Worm (Caenorhabditis elegans) whole organism, L3 larva: ENCODE measurements around the gene T26H5.8.

Source experiments
- ama-1 ChIP-seq: fragments of 150-350 bp; optimal IDR thresholded peaks from 2 replicates; lab custom pipeline; 2018
- egl-27 ChIP-seq: sonication (generic microtip); optimal IDR thresholded peaks from 4 replicates; lab custom pipeline; 2017; ENCODE audit warnings: missing biosample characterization, missing genetic modification reagents, missing genetic modification characterization
- elt-3 ChIP-seq, 3 experiments: fragments of 150-350 bp in 1 of 3; sonication (generic microtip) in 2 of 3; optimal IDR thresholded peaks; 2 replicates in 2 of 3; 4 replicates in 1 of 3; lab custom pipeline; 2014 to 2017; ENCODE audit warnings: missing biosample characterization in 3 of 3, missing genetic modification characterization in 3 of 3
- fos-1 ChIP-seq: fragments of 150-350 bp; optimal IDR thresholded peaks from 2 replicates; lab custom pipeline; 2014; ENCODE audit warnings: missing biosample characterization, missing genetic modification characterization
- lin-39 ChIP-seq: fragments of 150-350 bp; optimal IDR thresholded peaks from 2 replicates; lab custom pipeline; 2018; ENCODE audit warnings: missing biosample characterization, missing genetic modification reagents, missing genetic modification characterization
- mdl-1 ChIP-seq: fragments of 150-350 bp; optimal IDR thresholded peaks from 2 replicates; lab custom pipeline; 2014; ENCODE audit warnings: missing biosample characterization, missing genetic modification characterization
- nhr-23 ChIP-seq: fragments of 150-350 bp; optimal IDR thresholded peaks from 2 replicates; lab custom pipeline; 2014; ENCODE audit warnings: missing biosample characterization, missing genetic modification reagents, missing genetic modification characterization
- nhr-67 ChIP-seq: fragments of 150-350 bp; optimal IDR thresholded peaks from 2 replicates; lab custom pipeline; 2014; ENCODE audit warnings: missing biosample characterization, missing genetic modification characterization
- nhr-77 ChIP-seq: fragments of 150-350 bp; optimal IDR thresholded peaks from 2 replicates; lab custom pipeline; 2014; ENCODE audit warnings: missing biosample characterization, missing genetic modification characterization
- pha-4 ChIP-seq: fragments of 150-350 bp; optimal IDR thresholded peaks from 2 replicates; lab custom pipeline; 2014; ENCODE audit warnings: missing biosample characterization, missing genetic modification reagents, missing genetic modification characterization
- pqm-1 ChIP-seq: fragments of 150-350 bp; optimal IDR thresholded peaks from 2 replicates; lab custom pipeline; 2017; ENCODE audit warnings: missing biosample characterization, missing genetic modification characterization, inconsistent platforms
- snpc-4 ChIP-seq: fragments of 150-350 bp; optimal IDR thresholded peaks from 2 replicates; lab custom pipeline; 2014; ENCODE audit warnings: missing biosample characterization, missing genetic modification characterization
- ztf-11 ChIP-seq: fragments of 150-350 bp; optimal IDR thresholded peaks from 2 replicates; lab custom pipeline; 2014; ENCODE audit warnings: missing biosample characterization, missing genetic modification characterization

DNA sequence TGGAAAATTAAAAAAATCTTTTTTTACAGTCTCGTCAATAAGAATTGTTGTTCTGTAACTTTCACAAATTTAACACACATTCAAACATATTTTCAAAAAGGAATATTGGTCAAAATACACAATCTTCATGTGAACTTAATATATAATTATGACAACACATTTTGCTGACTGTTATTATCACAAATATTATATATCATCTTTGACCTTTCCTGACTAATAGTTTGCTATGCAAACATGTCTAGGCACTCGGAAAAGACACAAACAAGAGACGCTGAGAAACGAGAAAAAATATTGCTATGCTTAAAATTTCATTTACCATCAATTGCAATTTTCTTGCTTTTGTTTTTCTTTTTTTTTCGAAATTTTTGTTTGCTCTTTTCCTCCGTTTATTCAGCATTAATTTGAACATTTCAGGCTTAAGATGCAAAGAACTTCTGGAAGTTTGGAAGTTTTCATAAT lies 30.6 kb downstream of the T26H5.8 start, which contains the start of gene fbxa-135:
- TF ChIP-seq elt-3 (tag; optimal IDR thresholded peaks at IDR 0.05; lab: Kevin White, UChicago) = no peak
- TF ChIP-seq snpc-4 (tag; lab: Kevin White, UChicago) = no peak
- TF ChIP-seq ama-1 (lab: Kevin White, UChicago) = no peak
- peak; percentile 41 for TF ChIP-seq pha-4 (tag; lab: Kevin White, UChicago)
- no peak for TF ChIP-seq pqm-1 (tag; lab: Kevin White, UChicago)
- no peak for TF ChIP-seq ztf-11 (tag; lab: Kevin White, UChicago)
- no peak for TF ChIP-seq nhr-23 (tag; lab: Kevin White, UChicago)
- TF ChIP-seq mdl-1 (tag; lab: Kevin White, UChicago) = no peak
- TF ChIP-seq lin-39 = no peak
- no peak for TF ChIP-seq nhr-67 (tag; lab: Kevin White, UChicago)
- no peak for TF ChIP-seq nhr-77 (tag; lab: Kevin White, UChicago)
- no peak for TF ChIP-seq fos-1
- TF ChIP-seq egl-27 (tag; lab: Kevin White, UChicago) = no peak
